Worm (Caenorhabditis elegans): ENCODE data around the gene itm-2.
A peak's percentile ranks its signal among the peaks of the same experiment; 100 is the strongest.

The itm-2 gene

ce11 chrX:5485931-5486537 lies 41.1 kb downstream of the itm-2 start, which contains the start of gene C25F6.1 (continued):
- TF ChIP-seq skn-1 (tag; optimal IDR thresholded peaks at IDR 0.05) (no peak), unc-98 (GFP tag; IDR thresholded peaks at IDR 0.05) (no peak), rnt-1 (tag; optimal IDR thresholded peaks at IDR 0.05) (peak; percentile 33), lin-35 (GFP tag; optimal IDR thresholded peaks at IDR 0.05) (peak in 1 of 2 experiments; percentile 8), ceh-82 (tag; optimal IDR thresholded peaks at IDR 0.05) (no peak), nhr-237 (tag; optimal IDR thresholded peaks at IDR 0.05) (no peak), pqm-1 (tag; optimal IDR thresholded peaks at IDR 0.05) (no peak), fkh-8 (tag; optimal IDR thresholded peaks at IDR 0.05) (no peak), unc-130 (tag; optimal IDR thresholded peaks at IDR 0.05) (peak; percentile 23), elt-3 (tag; optimal IDR thresholded peaks at IDR 0.05) (no peak), sptf-1 (tag; optimal IDR thresholded peaks at IDR 0.05) (no peak), F16B12.6 (tag; optimal IDR thresholded peaks at IDR 0.05) (no peak), jun-1 (tag; optimal IDR thresholded peaks at IDR 0.05) (no peak)

- TF ChIP-seq zip-4 (GFP tag; optimal IDR thresholded peaks at IDR 0.05) (no peak), nhr-90 (tag; optimal IDR thresholded peaks at IDR 0.05; ENCODE audit: poor library complexity) (no peak), mef-2 (tag; optimal IDR thresholded peaks at IDR 0.05) (no peak), efl-3 (GFP tag; optimal IDR thresholded peaks at IDR 0.05) (no peak), blmp-1 (tag; optimal IDR thresholded peaks at IDR 0.05) (peak; percentile 88)
Measured at ce11 chrX:5488867-5489266, 43.9 kb downstream of the itm-2 start.

- TF ChIP-seq hlh-4 (tag; optimal IDR thresholded peaks at IDR 0.05) (no peak), zag-1 (tag; optimal IDR thresholded peaks at IDR 0.05) (no peak), unc-30 (tag; optimal IDR thresholded peaks at IDR 0.05) (no peak)
Measured at ce11 chrX:5489538-5489937, 44.6 kb downstream of the itm-2 start, which contains the start of gene F55D1.1. Gene F55D1.1 (plus strand): TSS chrX:5489838.

ce11 chrX:5492820-5493382 lies 47.9 kb downstream of the itm-2 start, which contains the start of the genes bus-8A and bus-8B:
Gene bus-8A (plus strand): TSS chrX:5492915.
Gene bus-8B (plus strand): TSS chrX:5493332.
- TF ChIP-seq tlp-1 (tag; optimal IDR thresholded peaks at IDR 0.05): no peak
- no peak for TF ChIP-seq zip-4 (GFP tag; optimal IDR thresholded peaks at IDR 0.05)
- no peak for TF ChIP-seq C16A3.4 (tag; optimal IDR thresholded peaks at IDR 0.05)
- peak; percentile 4 for TF ChIP-seq blmp-1 (tag; optimal IDR thresholded peaks at IDR 0.05)
- TF ChIP-seq lsy-2 (tag; optimal IDR thresholded peaks at IDR 0.05): no peak
- no peak for TF ChIP-seq ets-5 (GFP tag; IDR thresholded peaks at IDR 0.05)
- TF ChIP-seq aha-1 (tag; optimal IDR thresholded peaks at IDR 0.05): no peak
